Worm (Caenorhabditis elegans) whole organism, midembryonic: ENCODE results near the gene gdi-1.

Experiments
- T22C8.4 ChIP-seq: fragments of 200-800 bp; sonication (Bioruptor generic); IDR thresholded peaks from 2 replicates; pipeline ENCODE4 v1.3.6; 2022; ENCODE audit warnings: missing genetic modification characterization, missing compliant biosample characterization
- cog-1 ChIP-seq: sonication (generic microtip); optimal IDR thresholded peaks from 2 replicates; lab custom pipeline; 2016; ENCODE audit warnings: missing genetic modification characterization, missing compliant biosample characterization
- flt-1 ChIP-seq: fragments of 200-800 bp; sonication (Bioruptor generic); IDR thresholded peaks from 2 replicates; pipeline ENCODE4 v1.3.6; 2022; ENCODE audit warnings: missing genetic modification characterization, missing compliant biosample characterization
- klf-2 ChIP-seq: fragments of 200-800 bp; sonication (Bioruptor generic); conservative IDR thresholded peaks from 2 replicates; pipeline ENCODE4 v1.3.6; 2022; ENCODE audit warnings: missing genetic modification reagents, missing genetic modification characterization, missing compliant biosample characterization
- med-1 ChIP-seq: sonication (generic microtip); optimal IDR thresholded peaks from 2 replicates; lab custom pipeline; 2017; ENCODE audit warnings: missing genetic modification characterization, mild to moderate bottlenecking, missing compliant biosample characterization, antibody characterized with exemption, missing genetic modification reagents; ENCODE audit not compliant: insufficient read depth
- ref-1 ChIP-seq: fragments of 200-800 bp; sonication (Bioruptor generic); conservative IDR thresholded peaks from 2 replicates; pipeline ENCODE4 v1.3.6; 2022; ENCODE audit warnings: missing genetic modification reagents, missing genetic modification characterization, missing compliant biosample characterization
- tab-1 ChIP-seq: fragments of 200-800 bp; sonication (Bioruptor generic); IDR thresholded peaks from 2 replicates; pipeline ENCODE4 v1.3.6; 2022; ENCODE audit warnings: missing genetic modification characterization, missing compliant biosample characterization
- ztf-23 ChIP-seq: fragments of 200-800 bp; sonication (Bioruptor generic); IDR thresholded peaks from 2 replicates; pipeline ENCODE4 v1.3.6; 2022; ENCODE audit warnings: missing genetic modification reagents, missing genetic modification characterization, missing compliant biosample characterization
- ztf-29 ChIP-seq: fragments of 200-800 bp; sonication (Bioruptor generic); IDR thresholded peaks from 2 replicates; pipeline ENCODE4 v1.3.6; 2022; ENCODE audit warnings: missing genetic modification reagents, missing genetic modification characterization, missing compliant biosample characterization

Gene gdi-1

DNA sequence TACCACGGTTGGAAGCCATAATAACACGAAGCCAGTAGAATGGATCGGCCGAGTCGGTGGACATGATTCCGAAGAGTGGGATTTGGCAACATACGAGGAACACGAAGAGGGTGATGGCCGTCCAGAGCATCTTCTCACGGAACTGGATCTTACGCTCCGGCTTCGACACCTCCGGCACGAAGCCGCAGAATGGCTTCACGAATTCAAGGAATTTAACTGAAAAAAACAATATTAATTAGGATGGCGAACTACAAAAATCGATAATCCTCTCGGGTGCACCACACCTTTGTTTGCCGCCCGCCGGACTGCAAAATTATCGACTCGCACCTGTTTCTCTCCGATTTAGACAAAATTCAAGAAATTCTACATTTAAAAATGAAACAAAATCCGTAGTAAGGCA, 31.5 kb upstream of the gdi-1 start:
- TF ChIP-seq T22C8.4 (peak; percentile 40; the same call in 1 of the 2 replicates), cog-1 (no peak)

DNA sequence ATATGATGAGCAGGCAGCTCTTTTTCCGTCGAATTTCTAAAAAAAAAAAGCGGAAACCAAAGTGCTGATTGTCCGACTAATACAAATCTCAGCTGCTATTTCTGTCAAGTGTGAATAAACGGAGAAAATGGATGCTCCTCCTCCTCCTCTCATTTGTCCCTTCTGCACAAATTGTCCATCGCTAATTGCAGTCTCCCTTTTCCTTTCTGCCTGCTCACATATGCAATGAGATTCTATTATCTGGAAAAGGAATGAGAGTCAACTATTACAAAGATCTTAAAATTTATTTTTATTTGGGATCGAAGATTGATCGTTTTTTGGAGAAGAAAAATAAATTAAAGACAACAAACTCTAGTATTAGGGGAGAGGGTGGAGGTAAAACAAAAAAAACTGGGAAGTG, 29.6 kb upstream of the gdi-1 start:
- TF ChIP-seq med-1 (no peak), flt-1 (GFP tag; lab: Robert Waterston, UW) (peak; percentile 14; the same call in 1 of the 2 replicates)

DNA sequence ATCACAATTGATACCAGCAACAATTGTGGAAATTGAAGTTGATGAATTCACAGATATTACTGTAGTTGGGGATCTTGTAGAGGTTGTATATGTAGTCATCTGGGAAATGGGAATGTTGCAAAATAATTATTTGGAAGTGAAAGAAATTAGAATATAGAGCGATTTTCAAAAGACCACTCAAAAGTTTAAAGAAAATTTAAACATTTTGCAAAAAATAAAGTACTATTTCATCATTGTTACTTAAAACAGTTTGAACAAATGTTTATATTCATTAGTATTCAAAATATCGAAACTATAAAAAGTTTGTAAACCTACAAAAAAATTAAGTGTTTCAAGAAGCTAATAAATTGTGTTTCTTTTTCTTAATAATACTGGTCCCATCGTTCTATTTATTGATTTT, 23.6 kb upstream of the gdi-1 start, which contains the start of gene Y57G11C.46:
TSS of gene Y57G11C.46 (minus strand) at position 101 of the 400 bp plus-strand sequence.
- no peak for TF ChIP-seq ztf-23
- no peak for TF ChIP-seq ztf-29 (GFP tag; lab: Robert Waterston, UW)
- no peak for TF ChIP-seq T22C8.4
- TF ChIP-seq flt-1 (GFP tag; lab: Robert Waterston, UW), result no peak
- no peak for TF ChIP-seq med-1
- no peak for TF ChIP-seq klf-2 (GFP tag; lab: Robert Waterston, UW)
- no peak for TF ChIP-seq cog-1
- TF ChIP-seq tab-1, result no peak
- TF ChIP-seq ref-1 (GFP tag; lab: Robert Waterston, UW), result no peak

DNA sequence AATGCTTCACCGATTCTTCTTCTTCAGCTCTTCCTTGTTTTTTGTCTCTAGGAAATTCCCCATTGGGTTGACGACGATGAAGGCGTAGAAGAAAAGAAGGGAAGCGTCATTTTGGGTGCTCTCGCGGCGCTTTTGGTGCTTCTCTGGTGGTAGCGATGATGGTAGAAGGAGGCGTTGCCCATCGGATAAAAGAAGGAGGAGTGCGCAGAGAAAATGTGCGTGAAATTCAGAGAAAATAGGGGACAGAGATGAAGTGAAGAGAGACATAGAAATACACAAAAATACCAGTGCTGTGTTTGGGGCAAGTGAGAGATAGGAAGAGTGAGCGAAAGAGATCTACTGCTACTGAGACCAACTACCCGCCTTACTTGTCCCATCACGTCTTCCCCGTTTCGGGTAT, 14.2 kb upstream of the gdi-1 start, which contains the start of gene oig-5:
TSS of gene oig-5 (plus strand) at position 301 of the 400 bp plus-strand sequence.
- TF ChIP-seq ztf-29 (GFP tag; lab: Robert Waterston, UW) (no peak), med-1 (no peak), flt-1 (GFP tag; lab: Robert Waterston, UW) (no peak), ztf-23 (no peak), ref-1 (GFP tag; lab: Robert Waterston, UW) (no peak), klf-2 (GFP tag; lab: Robert Waterston, UW) (no peak), T22C8.4 (no peak), cog-1 (no peak)

DNA sequence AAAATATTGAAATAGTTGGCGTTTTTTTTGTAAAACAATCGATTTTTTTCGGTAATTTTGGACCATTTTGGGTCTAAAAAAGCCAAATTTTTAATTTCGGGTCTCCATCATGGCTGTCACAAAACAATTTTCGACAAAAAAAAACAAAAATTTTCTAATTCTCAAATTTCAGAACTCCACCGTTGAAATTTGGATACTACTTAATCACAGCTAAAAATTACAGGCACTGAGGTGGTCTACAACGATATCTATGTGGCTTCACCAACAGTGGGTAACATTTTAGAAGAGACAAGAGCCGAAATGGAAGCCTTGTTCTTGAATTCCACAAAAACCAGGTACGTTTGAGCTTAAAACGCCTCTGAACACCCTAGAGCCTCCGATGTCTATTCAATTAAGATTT, 9.6 kb upstream of the gdi-1 start, which contains the start of gene Y57G11C.1142:
TSS of gene Y57G11C.1142 (plus strand) at position 301 of the 400 bp plus-strand sequence.
- TF ChIP-seq T22C8.4 (no peak), cog-1 (no peak), ztf-29 (GFP tag; lab: Robert Waterston, UW) (no peak), med-1 (no peak), ztf-23 (no peak), ref-1 (GFP tag; lab: Robert Waterston, UW) (no peak), klf-2 (GFP tag; lab: Robert Waterston, UW) (no peak), tab-1 (no peak), flt-1 (GFP tag; lab: Robert Waterston, UW) (no peak)

DNA sequence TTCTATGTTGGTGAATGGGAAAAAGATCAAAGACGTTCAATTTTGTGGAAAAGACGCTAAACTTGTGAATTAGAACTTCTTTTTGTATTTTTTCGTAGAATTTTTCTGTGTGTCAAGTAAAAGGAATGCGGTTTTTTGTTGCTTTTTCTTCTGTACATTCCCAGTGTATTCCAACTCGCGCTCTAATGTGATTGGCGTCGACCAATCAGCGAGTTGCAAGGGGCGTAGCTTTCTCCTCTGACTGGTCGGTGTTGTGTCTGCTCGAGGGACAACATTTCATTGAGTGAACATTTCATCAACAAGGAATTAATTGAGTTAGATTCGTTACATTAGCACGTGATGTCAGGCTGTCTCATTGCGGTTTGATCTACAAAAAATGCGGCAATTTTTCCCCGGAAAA, 8.2 kb upstream of the gdi-1 start:
- no peak for TF ChIP-seq tab-1
- TF ChIP-seq klf-2 (GFP tag; lab: Robert Waterston, UW), result no peak
- no peak for TF ChIP-seq T22C8.4
- no peak for TF ChIP-seq flt-1 (GFP tag; lab: Robert Waterston, UW)
- no peak for TF ChIP-seq med-1
- no peak for TF ChIP-seq ref-1 (GFP tag; lab: Robert Waterston, UW)
- TF ChIP-seq cog-1, result no peak
- TF ChIP-seq ztf-23, result no peak
- no peak for TF ChIP-seq ztf-29 (GFP tag; lab: Robert Waterston, UW)

DNA sequence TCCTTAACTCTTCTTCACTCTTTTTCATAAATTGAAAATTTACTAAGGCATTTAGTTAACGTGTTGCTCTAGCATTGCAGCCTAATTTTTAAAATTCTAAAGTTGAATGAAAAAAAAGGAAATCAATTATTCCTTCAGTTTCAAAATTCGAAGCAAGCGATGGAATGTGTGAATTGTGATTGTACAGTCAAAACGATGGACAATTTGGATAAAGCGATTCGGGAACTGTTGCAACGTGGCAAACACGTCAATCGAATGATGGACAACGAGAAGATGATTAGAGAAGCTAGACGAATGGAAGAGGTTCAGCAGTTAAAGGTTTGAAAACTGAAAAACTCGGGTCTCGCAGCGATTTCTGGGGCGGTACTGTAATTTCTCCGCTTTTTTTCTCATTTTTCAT, 6.5 kb upstream of the gdi-1 start, which contains the start of gene Y57G11C.14:
TSS of gene Y57G11C.14 (plus strand) at position 126 of the 400 bp plus-strand sequence.
- TF ChIP-seq ztf-23 (no peak), klf-2 (GFP tag; lab: Robert Waterston, UW) (no peak)

DNA sequence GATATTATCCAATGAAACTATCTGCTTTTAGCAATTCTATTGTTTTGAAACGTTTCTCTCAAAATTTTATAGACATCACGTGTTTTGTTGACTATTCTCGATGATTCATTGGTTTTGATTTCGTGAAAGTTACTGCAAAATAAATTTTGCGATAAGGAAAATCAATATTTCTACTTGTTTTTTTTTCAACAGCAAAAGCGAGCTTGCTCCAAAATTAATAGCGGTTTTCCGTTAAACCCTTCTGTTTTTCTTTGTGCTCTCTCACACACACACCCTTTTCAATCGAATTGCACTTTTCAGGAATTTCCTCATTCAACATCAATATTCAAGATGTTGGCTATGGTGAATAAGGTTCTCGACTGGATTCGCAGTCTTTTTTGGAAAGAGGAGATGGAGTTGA, 5.2 kb upstream of the gdi-1 start, which contains the start of gene arl-8:
TSS of gene arl-8 (plus strand) at position 301 of the 400 bp plus-strand sequence.
- TF ChIP-seq T22C8.4 (no peak), tab-1 (no peak)

DNA sequence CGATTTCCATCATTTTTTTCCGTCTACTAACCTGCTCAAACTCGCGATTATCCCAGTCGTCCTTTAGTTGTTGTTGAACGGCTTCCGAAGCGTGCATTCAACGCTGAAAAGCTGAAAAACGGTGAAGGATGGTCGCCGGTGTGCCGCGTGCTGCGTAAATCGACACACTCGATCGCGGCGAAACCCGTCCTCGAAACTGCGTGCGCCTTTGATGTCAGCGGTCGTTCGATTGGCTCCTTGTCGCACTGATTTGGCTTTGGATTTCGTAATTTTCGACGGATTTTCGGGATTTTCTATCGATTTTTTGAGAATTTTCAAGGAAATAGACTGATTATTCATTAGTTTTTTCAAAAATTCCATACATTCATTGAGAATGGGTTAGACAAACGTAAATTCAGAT, 4.7 kb upstream of the gdi-1 start, which contains the start of the genes Y57G11C.1147 and nuo-3:
TSS of gene Y57G11C.1147 (minus strand) at position 161 of the 400 bp plus-strand sequence.
TSS of gene nuo-3 (minus strand) at position 191 of the 400 bp plus-strand sequence.
- TF ChIP-seq ref-1 (GFP tag; lab: Robert Waterston, UW) (no peak), klf-2 (GFP tag; lab: Robert Waterston, UW) (no peak), cog-1 (no peak), tab-1 (no peak), flt-1 (GFP tag; lab: Robert Waterston, UW) (no peak), med-1 (no peak), ztf-29 (GFP tag; lab: Robert Waterston, UW) (no peak), T22C8.4 (no peak), ztf-23 (no peak)

DNA sequence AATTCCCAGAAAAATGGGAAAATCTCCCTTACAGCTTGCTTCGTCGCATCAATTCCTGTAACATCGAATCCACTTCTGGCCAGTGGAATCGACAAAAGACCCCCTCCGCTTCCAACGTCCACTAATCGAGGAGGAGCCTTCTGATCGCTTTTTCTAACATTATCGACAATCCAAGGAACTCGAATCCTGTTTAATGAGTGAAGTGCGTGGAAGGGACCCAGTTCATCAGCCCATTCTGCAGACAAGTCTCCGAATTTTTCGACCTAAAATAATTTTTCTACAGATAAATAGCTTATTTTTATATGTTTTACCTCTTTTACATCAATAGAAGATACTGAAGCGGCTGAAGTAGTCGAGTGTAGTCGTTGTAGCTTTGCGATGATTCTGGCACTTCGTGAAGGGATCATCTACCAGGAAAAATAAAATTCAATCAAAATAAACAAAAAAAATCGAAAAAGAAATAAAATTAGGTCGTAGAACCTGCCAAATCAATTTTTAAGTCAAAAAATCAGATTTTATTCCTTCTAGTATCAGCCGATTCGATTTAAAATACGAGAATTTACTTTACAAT, 3.3 kb upstream of the gdi-1 start, which contains the start of gene coq-3:
TSS of gene coq-3 (minus strand) at position 407 of the 571 bp plus-strand sequence.
- TF ChIP-seq flt-1 (GFP tag; lab: Robert Waterston, UW), result no peak
- TF ChIP-seq tab-1, result no peak
- no peak for TF ChIP-seq klf-2 (GFP tag; lab: Robert Waterston, UW)
- TF ChIP-seq T22C8.4, result no peak
- no peak for TF ChIP-seq med-1
- TF ChIP-seq ref-1 (GFP tag; lab: Robert Waterston, UW), result no peak
- no peak for TF ChIP-seq cog-1
- no peak for TF ChIP-seq ztf-29 (GFP tag; lab: Robert Waterston, UW)
- TF ChIP-seq ztf-23, result no peak

DNA sequence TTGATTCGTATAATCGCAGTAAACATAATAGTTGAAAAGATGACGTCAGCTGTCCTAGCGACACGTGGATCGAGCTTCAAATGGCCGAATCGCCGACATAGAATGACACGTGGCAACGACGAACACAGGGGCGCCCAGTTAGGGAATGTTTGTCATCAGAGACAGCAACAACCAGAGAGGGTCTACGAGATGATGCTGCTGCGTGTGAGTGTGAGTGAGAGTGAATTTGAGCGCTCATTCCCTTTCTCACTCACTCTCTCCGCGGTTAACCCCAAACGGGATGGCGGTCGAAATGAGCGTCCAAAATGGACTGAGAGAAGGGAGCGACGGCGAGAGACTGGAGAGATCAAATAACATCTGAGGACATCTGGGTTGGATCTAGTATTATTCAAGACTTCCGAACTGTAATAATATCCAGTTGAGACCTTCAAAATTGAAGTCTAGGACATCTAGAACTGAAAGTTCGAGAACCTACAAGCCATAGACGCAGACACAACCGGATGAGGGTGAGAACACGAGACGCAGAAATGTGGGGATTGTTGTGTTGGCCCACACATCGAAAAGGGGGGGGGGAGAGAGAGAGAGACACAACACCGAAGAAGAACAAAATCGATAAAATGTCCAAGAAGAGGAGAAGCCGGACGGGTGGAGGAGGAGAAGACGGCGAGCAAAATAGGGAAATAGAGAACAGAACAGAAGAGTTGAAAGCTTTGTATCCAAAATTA, 1.4 kb upstream of the gdi-1 start:
- TF ChIP-seq T22C8.4, result peak; percentile 86
- TF ChIP-seq tab-1, result no peak
- no peak for TF ChIP-seq flt-1 (GFP tag; lab: Robert Waterston, UW)
- peak; percentile 78; the same call in 1 of the 2 replicates for TF ChIP-seq ztf-29 (GFP tag; lab: Robert Waterston, UW)
- TF ChIP-seq cog-1, result peak; percentile 54
